Fruit fly (Drosophila melanogaster): Measurements from ENCODE around the gene Drep4.
A peak's percentile ranks its signal among the peaks of the same experiment; 100 is the strongest.

Drep4 gene

dm6 chr2L:13291960-13292487 lies 5.8 kb upstream of the Drep4 start:
- TF ChIP-seq CG32264 (GFP tag; optimal IDR thresholded peaks at IDR 0.05) (no peak), br (GFP tag; optimal IDR thresholded peaks at IDR 0.05) (no peak), CG9705 (GFP tag; optimal IDR thresholded peaks at IDR 0.05) (no peak), ey (GFP tag; optimal IDR thresholded peaks at IDR 0.05) (no peak), Dif (GFP tag; optimal IDR thresholded peaks at IDR 0.05; ENCODE audit: partially characterized antibody) (no peak), fru (GFP tag; optimal IDR thresholded peaks at IDR 0.05) (no peak), CrebA (GFP tag; optimal IDR thresholded peaks at IDR 0.05; ENCODE audit: borderline replicate concordance) (no peak), HLH106 (tag; optimal IDR thresholded peaks at IDR 0.05) (no peak), foxo (GFP tag; optimal IDR thresholded peaks at IDR 0.05) (no peak), rgr (GFP tag; optimal IDR thresholded peaks at IDR 0.05) (no peak)

DNA sequence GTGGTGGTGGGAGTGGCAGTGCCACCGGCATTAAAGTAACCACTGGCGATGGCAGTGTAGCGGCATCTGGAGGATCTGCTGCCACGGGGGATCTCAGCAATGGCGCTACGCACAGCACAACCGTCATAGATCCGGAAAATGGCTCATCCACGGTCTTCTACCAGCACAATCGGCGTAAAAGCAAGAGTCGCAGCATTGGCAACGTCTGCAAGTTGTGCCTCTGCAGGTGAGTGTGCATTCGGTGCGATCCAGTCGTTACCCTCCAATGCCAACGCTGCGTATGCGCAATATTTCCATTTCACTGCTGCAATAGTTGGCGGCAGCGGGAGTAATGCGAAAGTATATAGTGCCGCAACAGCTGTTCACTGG lies 4.8 kb upstream of the Drep4 start:
- no peak for TF ChIP-seq h (GFP tag; optimal IDR thresholded peaks at IDR 0.05)
- no peak for TF ChIP-seq dsf (GFP tag; optimal IDR thresholded peaks at IDR 0.05; ENCODE audit: borderline replicate concordance)
- TF ChIP-seq Dfd (GFP tag; optimal IDR thresholded peaks at IDR 0.05) = no peak
- no peak for TF ChIP-seq pan (optimal IDR thresholded peaks at IDR 0.05)
- no peak for TF ChIP-seq woc (GFP tag; optimal IDR thresholded peaks at IDR 0.05)
- TF ChIP-seq Rel (GFP tag; optimal IDR thresholded peaks at IDR 0.05) = no peak
- no peak for TF ChIP-seq Rel (tag; optimal IDR thresholded peaks at IDR 0.05)
- TF ChIP-seq Hr83 (GFP tag; optimal IDR thresholded peaks at IDR 0.05; ENCODE audit: poor library complexity, severe bottlenecking) = no peak
- no peak for TF ChIP-seq foxo (GFP tag; optimal IDR thresholded peaks at IDR 0.05)
- TF ChIP-seq OdsH (GFP tag; optimal IDR thresholded peaks at IDR 0.05) = no peak
- TF ChIP-seq usp (GFP tag; optimal IDR thresholded peaks at IDR 0.05) = no peak

dm6 chr2L:13290276-13291065 lies 4.2 kb upstream of the Drep4 start:
- no peak for TF ChIP-seq sage (GFP tag; optimal IDR thresholded peaks at IDR 0.05)
- no peak for TF ChIP-seq sv (GFP tag; optimal IDR thresholded peaks at IDR 0.05)
- TF ChIP-seq Rel (GFP tag; optimal IDR thresholded peaks at IDR 0.05) = no peak
- TF ChIP-seq Rel (tag; optimal IDR thresholded peaks at IDR 0.05) = peak; percentile 96
- peak; percentile 63 for TF ChIP-seq Sp1 (GFP tag; optimal IDR thresholded peaks at IDR 0.05)
- peak; percentile 61 for TF ChIP-seq OdsH (GFP tag; optimal IDR thresholded peaks at IDR 0.05)
- no peak for TF ChIP-seq Mio (GFP tag; optimal IDR thresholded peaks at IDR 0.05)
- no peak for TF ChIP-seq Dfd (GFP tag; optimal IDR thresholded peaks at IDR 0.05)
- TF ChIP-seq rgr (GFP tag; optimal IDR thresholded peaks at IDR 0.05) = peak; percentile 73
- TF ChIP-seq Hnf4 (GFP tag; optimal IDR thresholded peaks at IDR 0.05) = peak; percentile 38
- TF ChIP-seq tai (GFP tag; optimal IDR thresholded peaks at IDR 0.05) = no peak
- peak; percentile 34 for TF ChIP-seq br (GFP tag; optimal IDR thresholded peaks at IDR 0.05)
- TF ChIP-seq CG32264 (GFP tag; optimal IDR thresholded peaks at IDR 0.05) = peak; percentile 2
- TF ChIP-seq pan (optimal IDR thresholded peaks at IDR 0.05) = no peak
- TF ChIP-seq Hr78 (GFP tag; optimal IDR thresholded peaks at IDR 0.05) = no peak
- TF ChIP-seq dsf (GFP tag; optimal IDR thresholded peaks at IDR 0.05; ENCODE audit: borderline replicate concordance) = no peak
- peak; percentile 46 for TF ChIP-seq CrebA (GFP tag; optimal IDR thresholded peaks at IDR 0.05; ENCODE audit: borderline replicate concordance)
- no peak for TF ChIP-seq dmrt93B (GFP tag; optimal IDR thresholded peaks at IDR 0.05)
- TF ChIP-seq Hr83 (GFP tag; optimal IDR thresholded peaks at IDR 0.05; ENCODE audit: poor library complexity, severe bottlenecking) = peak; percentile 92
- TF ChIP-seq lola (GFP tag; optimal IDR thresholded peaks at IDR 0.05) = no peak
- TF ChIP-seq psq (GFP tag; optimal IDR thresholded peaks at IDR 0.05) = peak; percentile 22
- TF ChIP-seq jim (GFP tag; optimal IDR thresholded peaks at IDR 0.05) = peak; percentile 30
- TF ChIP-seq Myc (optimal IDR thresholded peaks at IDR 0.05) = no peak
- TF ChIP-seq usp (GFP tag; optimal IDR thresholded peaks at IDR 0.05) = no peak
- peak; percentile 18 for TF ChIP-seq Dif (GFP tag; optimal IDR thresholded peaks at IDR 0.05; ENCODE audit: partially characterized antibody)
- peak; percentile 26 for TF ChIP-seq HLH106 (tag; optimal IDR thresholded peaks at IDR 0.05)
- TF ChIP-seq GATAd (GFP tag; optimal IDR thresholded peaks at IDR 0.05) = no peak
- TF ChIP-seq h (GFP tag; optimal IDR thresholded peaks at IDR 0.05) = peak; percentile 39
- peak; percentile 18 for TF ChIP-seq fru (GFP tag; optimal IDR thresholded peaks at IDR 0.05)
- no peak for TF ChIP-seq woc (GFP tag; optimal IDR thresholded peaks at IDR 0.05)
- peak; percentile 20 for TF ChIP-seq ey (GFP tag; optimal IDR thresholded peaks at IDR 0.05)
- TF ChIP-seq Jra (GFP tag; optimal IDR thresholded peaks at IDR 0.05) = no peak
- no peak for TF ChIP-seq brk (GFP tag; optimal IDR thresholded peaks at IDR 0.05)
- TF ChIP-seq Vsx2 (GFP tag; optimal IDR thresholded peaks at IDR 0.05; ENCODE audit: partially characterized antibody) = peak; percentile 57
- TF ChIP-seq foxo (GFP tag; optimal IDR thresholded peaks at IDR 0.05) = peak; percentile 7 to 30
- TF ChIP-seq dl (GFP tag; optimal IDR thresholded peaks at IDR 0.05; ENCODE audit: insufficient read depth in 1 of 2, partially characterized antibody in 2 of 2) = peak in 1 of 2 experiments; percentile 6
- TF ChIP-seq Abd-B (GFP tag; optimal IDR thresholded peaks at IDR 0.05) = no peak
- TF ChIP-seq N (GFP tag; optimal IDR thresholded peaks at IDR 0.05) = no peak
- TF ChIP-seq CG9705 (GFP tag; optimal IDR thresholded peaks at IDR 0.05) = no peak
